Worm (Caenorhabditis elegans): ENCODE data around the gene rtfo-1.

The rtfo-1 gene

DNA sequence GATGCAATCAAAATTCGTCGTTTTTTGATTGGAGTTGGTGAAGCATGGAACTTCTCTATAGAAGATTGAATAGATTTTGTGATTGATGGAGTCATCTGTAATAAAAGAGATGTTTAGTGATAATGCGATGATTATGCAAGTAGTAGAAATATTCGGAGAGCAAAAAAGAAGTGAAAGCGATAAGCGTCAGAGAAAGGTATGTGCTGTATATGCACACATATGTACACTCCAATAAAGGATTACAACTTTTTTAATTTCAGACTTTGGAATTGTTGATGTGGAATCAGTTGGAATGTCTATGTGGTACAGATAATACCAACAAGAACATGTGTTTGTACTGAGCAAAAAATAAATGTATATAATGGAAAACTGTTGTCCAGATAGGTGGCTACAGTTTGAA, 12.2 kb downstream of the rtfo-1 start, which contains the start of gene F25B3.5:
Gene F25B3.5, minus strand, starts transcription at position 101 of the 400 bp plus-strand sequence.
- TF ChIP-seq Y55F3AM.14 (GFP tag; optimal IDR thresholded peaks at IDR 0.05) (no peak), nhr-25 (tag; optimal IDR thresholded peaks at IDR 0.05) (no peak), nhr-23 (tag; optimal IDR thresholded peaks at IDR 0.05) (no peak), nhr-129 (tag; optimal IDR thresholded peaks at IDR 0.05) (no peak), unc-39 (tag; optimal IDR thresholded peaks at IDR 0.05) (no peak), sem-4 (tag; optimal IDR thresholded peaks at IDR 0.05) (no peak), fos-1 (tag; optimal IDR thresholded peaks at IDR 0.05) (no peak), crh-2 (tag; optimal IDR thresholded peaks at IDR 0.05) (no peak), C34F6.9 (tag; optimal IDR thresholded peaks at IDR 0.05) (no peak), unc-55 (GFP tag; optimal IDR thresholded peaks at IDR 0.05) (no peak), mbf-1 (tag; optimal IDR thresholded peaks at IDR 0.05) (no peak), mab-5 (tag; optimal IDR thresholded peaks at IDR 0.05) (no peak), nhr-77 (tag; optimal IDR thresholded peaks at IDR 0.05) (no peak), elt-3 (tag; optimal IDR thresholded peaks at IDR 0.05) (no peak), ZK546.5 (tag; optimal IDR thresholded peaks at IDR 0.05) (no peak), ceh-82 (tag; optimal IDR thresholded peaks at IDR 0.05) (no peak), lsy-2 (tag; optimal IDR thresholded peaks at IDR 0.05) (no peak), lin-11 (tag; optimal IDR thresholded peaks at IDR 0.05) (no peak)

ce11 chrV:9568707-9569106, 13.7 kb downstream of the rtfo-1 start, which contains the start of gene F25B3.4:
Gene F25B3.4 (minus strand): TSS chrV:9568807.
- TF ChIP-seq ZK546.5 (tag; optimal IDR thresholded peaks at IDR 0.05) = no peak
- TF ChIP-seq nhr-237 (tag; optimal IDR thresholded peaks at IDR 0.05) = no peak
- TF ChIP-seq nhr-21 (tag; optimal IDR thresholded peaks at IDR 0.05) = no peak
- TF ChIP-seq lsy-2 (tag; optimal IDR thresholded peaks at IDR 0.05) = no peak
- TF ChIP-seq crh-2 (tag; optimal IDR thresholded peaks at IDR 0.05) = no peak
- TF ChIP-seq gmeb-1 (tag; optimal IDR thresholded peaks at IDR 0.05) = no peak
- no peak for TF ChIP-seq nhr-11 (tag; optimal IDR thresholded peaks at IDR 0.05)
- no peak for TF ChIP-seq ama-1 (optimal IDR thresholded peaks at IDR 0.05)
- TF ChIP-seq R02D3.7 (tag; optimal IDR thresholded peaks at IDR 0.05) = no peak
- TF ChIP-seq fos-1 (tag; optimal IDR thresholded peaks at IDR 0.05) = no peak
- no peak for TF ChIP-seq zag-1 (tag; optimal IDR thresholded peaks at IDR 0.05)
- no peak for TF ChIP-seq unc-39 (tag; optimal IDR thresholded peaks at IDR 0.05)

DNA sequence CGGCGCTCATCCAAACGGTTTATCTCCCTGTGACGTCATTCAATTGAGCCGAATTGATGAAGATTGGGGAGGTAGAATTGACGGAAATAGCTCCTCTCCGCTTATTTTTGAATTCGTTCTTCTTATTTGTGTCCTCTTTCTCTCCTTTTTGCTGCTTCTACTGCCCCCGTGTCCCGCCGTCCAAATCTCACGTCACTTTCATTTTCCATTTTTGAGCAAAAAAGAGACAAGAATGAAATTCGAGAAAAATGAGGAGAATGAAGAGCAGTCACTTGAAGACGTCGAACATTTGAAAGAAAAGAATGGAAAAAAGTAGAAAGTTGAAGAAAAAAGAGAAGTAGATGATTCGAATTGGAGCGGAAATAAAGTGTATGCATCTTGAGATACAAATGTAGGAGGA, 18.9 kb downstream of the rtfo-1 start:
- no peak for TF ChIP-seq mdl-1 (tag; optimal IDR thresholded peaks at IDR 0.05)
- no peak for TF ChIP-seq nhr-11 (tag; optimal IDR thresholded peaks at IDR 0.05)
- TF ChIP-seq sma-9 (GFP tag; optimal IDR thresholded peaks at IDR 0.05) = peak; percentile 19
- no peak for TF ChIP-seq sma-9 (tag; optimal IDR thresholded peaks at IDR 0.05)
- peak; percentile 18 for TF ChIP-seq C34F6.9 (tag; optimal IDR thresholded peaks at IDR 0.05)

- TF ChIP-seq nhr-129 (tag; optimal IDR thresholded peaks at IDR 0.05) (peak; percentile 56), R02D3.7 (tag; optimal IDR thresholded peaks at IDR 0.05) (no peak), zag-1 (tag; optimal IDR thresholded peaks at IDR 0.05) (peak; percentile 85), lsy-2 (tag; optimal IDR thresholded peaks at IDR 0.05) (peak; percentile 33 to 66), mdl-1 (tag; optimal IDR thresholded peaks at IDR 0.05) (peak; percentile 47 to 78), unc-55 (GFP tag; optimal IDR thresholded peaks at IDR 0.05) (peak; percentile 94), nhr-10 (tag; optimal IDR thresholded peaks at IDR 0.05) (no peak), Y55F3AM.14 (GFP tag; optimal IDR thresholded peaks at IDR 0.05) (peak; percentile 53), mab-5 (tag; optimal IDR thresholded peaks at IDR 0.05) (peak; percentile 59), nhr-77 (tag; optimal IDR thresholded peaks at IDR 0.05) (no peak), C34F6.9 (tag; optimal IDR thresholded peaks at IDR 0.05) (peak; percentile 91), sma-9 (GFP tag; optimal IDR thresholded peaks at IDR 0.05) (peak; percentile 28), sma-9 (tag; optimal IDR thresholded peaks at IDR 0.05) (no peak), crh-2 (tag; optimal IDR thresholded peaks at IDR 0.05) (peak; percentile 76), lin-13 (GFP tag; optimal IDR thresholded peaks at IDR 0.05) (peak; percentile 50), nhr-23 (tag; optimal IDR thresholded peaks at IDR 0.05) (no peak), fos-1 (tag; optimal IDR thresholded peaks at IDR 0.05) (peak; percentile 17), nhr-237 (tag; optimal IDR thresholded peaks at IDR 0.05) (no peak), F13H6.1 (tag; optimal IDR thresholded peaks at IDR 0.05) (peak; percentile 81), lin-11 (tag; optimal IDR thresholded peaks at IDR 0.05) (peak; percentile 59), sem-4 (tag; optimal IDR thresholded peaks at IDR 0.05) (peak; percentile 32)
Measured at ce11 chrV:9561624-9562179, 20.7 kb downstream of the rtfo-1 start, which contains the start of gene rgef-1. Gene rgef-1 (minus strand): TSS chrV:9561674.

DNA sequence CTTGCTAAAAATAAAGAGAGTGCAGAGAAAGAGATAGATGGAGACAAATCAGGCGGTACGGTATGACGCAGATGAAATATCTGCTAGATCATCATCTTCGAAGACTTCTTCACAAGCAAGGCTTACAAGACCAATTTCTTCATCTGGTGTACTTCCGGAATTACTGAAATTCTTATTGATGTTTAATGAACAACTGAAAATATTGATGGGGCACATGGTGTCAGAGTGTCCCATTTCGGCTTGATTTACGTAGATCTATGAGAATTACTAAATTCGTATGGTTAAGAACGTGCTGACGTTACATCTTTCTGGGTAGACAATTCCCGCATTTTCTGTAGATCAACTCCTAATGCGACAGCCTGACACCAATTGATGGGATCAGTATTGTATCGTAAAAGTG, 25.8 kb downstream of the rtfo-1 start:
- TF ChIP-seq gmeb-1 (tag; optimal IDR thresholded peaks at IDR 0.05) (no peak), unc-39 (tag; optimal IDR thresholded peaks at IDR 0.05) (no peak), nhr-237 (tag; optimal IDR thresholded peaks at IDR 0.05) (no peak), fos-1 (tag; optimal IDR thresholded peaks at IDR 0.05) (no peak), nhr-6 (tag; optimal IDR thresholded peaks at IDR 0.05) (no peak), lin-13 (GFP tag; optimal IDR thresholded peaks at IDR 0.05) (no peak), nhr-12 (tag; optimal IDR thresholded peaks at IDR 0.05) (no peak), elt-3 (tag; optimal IDR thresholded peaks at IDR 0.05) (no peak), peb-1 (tag; optimal IDR thresholded peaks at IDR 0.05) (no peak), ama-1 (optimal IDR thresholded peaks at IDR 0.05) (no peak), ztf-1 (GFP tag; conservative IDR thresholded peaks at IDR 0.05) (no peak)
